Worm (Caenorhabditis elegans): Measurements from ENCODE around the gene Y75B12B.13.

Gene Y75B12B.13

DNA sequence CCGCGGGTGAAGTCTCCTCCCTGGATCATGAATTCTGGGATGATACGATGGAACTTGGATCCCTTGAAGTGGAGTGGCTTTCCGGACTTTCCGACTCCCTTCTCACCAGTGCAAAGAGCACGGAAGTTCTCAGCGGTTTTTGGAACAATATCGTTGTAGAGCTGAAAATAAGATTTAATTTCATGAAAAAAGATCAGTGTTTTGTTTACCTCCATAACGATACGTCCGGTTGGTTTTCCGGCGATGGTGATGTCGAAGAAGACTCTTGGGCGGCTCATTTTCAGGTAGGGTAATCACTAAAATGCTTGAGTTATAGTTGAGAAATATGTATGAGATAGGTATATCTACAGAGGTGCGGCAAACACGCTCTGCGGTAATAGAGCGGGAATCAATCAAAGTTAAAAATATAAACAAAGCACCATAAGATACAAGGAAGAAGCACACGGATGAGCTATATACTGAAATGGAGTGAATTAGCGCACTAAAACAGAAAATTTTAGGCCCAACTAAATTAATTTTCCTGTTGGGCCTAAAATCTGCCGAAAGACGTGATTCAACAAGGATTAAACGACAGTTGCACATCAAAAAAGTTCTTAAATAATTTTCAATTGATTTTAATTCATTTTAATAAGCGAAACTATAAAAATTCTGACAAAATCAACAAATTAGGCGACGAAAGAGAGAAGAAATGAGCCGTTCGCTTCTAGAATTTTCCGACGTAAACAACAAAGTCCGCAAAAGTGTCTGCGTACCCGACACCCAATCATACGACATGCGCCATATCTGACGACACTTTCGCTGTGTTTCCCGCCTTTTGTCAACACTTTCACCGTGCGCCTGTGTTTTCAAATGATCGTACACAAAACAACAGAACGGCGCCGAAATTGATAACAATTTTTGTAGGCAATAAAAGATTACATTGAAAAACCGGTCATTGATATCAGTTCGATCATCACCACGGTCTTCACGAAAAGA, 6.4 kb downstream of the Y75B12B.13 start, which contains the start of the genes cyn-7 and bath-36 (continued):
- TF ChIP-seq Y53F4B.3 (GFP tag; IDR thresholded peaks at IDR 0.05) (no peak), fkh-3 (tag; optimal IDR thresholded peaks at IDR 0.05) (no peak), D2030.7 (GFP tag; IDR thresholded peaks at IDR 0.05) (peak; percentile 62; the same call in 1 of the 2 replicates), ama-1 (optimal IDR thresholded peaks at IDR 0.05) (no peak), ama-1 (GFP tag; optimal IDR thresholded peaks at IDR 0.05) (no peak), lsy-27 (tag; optimal IDR thresholded peaks at IDR 0.05; ENCODE audit: borderline replicate concordance, insufficient read depth) (no peak), ceh-91 (GFP tag; IDR thresholded peaks at IDR 0.05) (peak; percentile 66), F55B11.4 (tag; optimal IDR thresholded peaks at IDR 0.05; ENCODE audit: borderline replicate concordance, insufficient read depth) (no peak), akir-1 (GFP tag; optimal IDR thresholded peaks at IDR 0.05) (no peak), dpl-1 (GFP tag; optimal IDR thresholded peaks at IDR 0.05) (peak; percentile 52), cebp-2 (GFP tag; IDR thresholded peaks at IDR 0.05) (no peak), C06A6.2 (GFP tag; conservative IDR thresholded peaks at IDR 0.05) (0 out of 2 replicates have a peak, but pooled peaks have one; percentile 31), tbp1 (GFP tag; optimal IDR thresholded peaks at IDR 0.05) (peak; percentile 54), F23B12.7 (tag; optimal IDR thresholded peaks at IDR 0.05; ENCODE audit: insufficient read depth) (peak; percentile 67), dpff-1 (tag; optimal IDR thresholded peaks at IDR 0.05) (no peak), sptf-2 (GFP tag; optimal IDR thresholded peaks at IDR 0.05) (no peak), bed-1 (GFP tag; IDR thresholded peaks at IDR 0.05) (no peak), madf-8 (GFP tag; conservative IDR thresholded peaks at IDR 0.05) (peak; percentile 67), sdz-38 (tag; optimal IDR thresholded peaks at IDR 0.05) (no peak), Y53G8AR.9 (GFP tag; conservative IDR thresholded peaks at IDR 0.05) (0 out of 2 replicates have a peak, but pooled peaks have one; percentile 7), Y67H2A.10 (GFP tag; conservative IDR thresholded peaks at IDR 0.05) (0 out of 2 replicates have a peak, but pooled peaks have one; percentile 29), him-1 (tag; optimal IDR thresholded peaks at IDR 0.05) (no peak), repo-1 (tag; optimal IDR thresholded peaks at IDR 0.05) (peak; percentile 14), lsl-1 (GFP tag; optimal IDR thresholded peaks at IDR 0.05) (peak; percentile 49), Y56A3A.18 (GFP tag; IDR thresholded peaks at IDR 0.05) (no peak), bed-2 (GFP tag; IDR thresholded peaks at IDR 0.05) (no peak), cebp-1 (GFP tag; IDR thresholded peaks at IDR 0.05) (no peak; the same call in 1 of the 2 replicates), cebp-1 (tag; optimal IDR thresholded peaks at IDR 0.05) (peak; percentile 61), pha-4 (tag; optimal IDR thresholded peaks at IDR 0.05) (peak; percentile 36), hlh-26 (GFP tag; conservative IDR thresholded peaks at IDR 0.05) (no peak), athp-1 (tag; optimal IDR thresholded peaks at IDR 0.05) (no peak), aptf-2 (GFP tag; conservative IDR thresholded peaks at IDR 0.05) (no peak), egrh-3 (GFP tag; IDR thresholded peaks at IDR 0.05) (no peak), hsf-1 (GFP tag; IDR thresholded peaks at IDR 0.05) (peak; percentile 99), F22D6.2 (tag; optimal IDR thresholded peaks at IDR 0.05) (no peak), B0261.1 (tag; optimal IDR thresholded peaks at IDR 0.05) (peak; percentile 7), dox-1 (GFP tag; IDR thresholded peaks at IDR 0.05) (peak; percentile 68), madf-10 (tag; optimal IDR thresholded peaks at IDR 0.05) (peak; percentile 8), C17E4.6 (GFP tag; IDR thresholded peaks at IDR 0.05) (0 out of 2 replicates have a peak, but pooled peaks have one; percentile 26), ztf-22 (GFP tag; optimal IDR thresholded peaks at IDR 0.05) (peak; percentile 9), K11D2.4 (GFP tag; IDR thresholded peaks at IDR 0.05) (peak; percentile 71; the same call in 1 of the 2 replicates), rpc-1 (optimal IDR thresholded peaks at IDR 0.05) (peak; percentile 28), rpc-1 (tag; optimal IDR thresholded peaks at IDR 0.05) (no peak), nhr-179 (tag; optimal IDR thresholded peaks at IDR 0.05) (no peak), F57A8.1 (GFP tag; optimal IDR thresholded peaks at IDR 0.05) (no peak), sea-2 (GFP tag; IDR thresholded peaks at IDR 0.05) (no peak), mes-4 (tag; optimal IDR thresholded peaks at IDR 0.05) (no peak)
